Fruit fly (Drosophila melanogaster) Kc167 (cell line): ENCODE data around the gene CG12182.

Experiments used
- Sin3A ChIP-seq: fragments of >200 bp; optimal IDR thresholded peaks from 2 replicates; lab custom pipeline; 2018; ENCODE audit warnings: missing external identifiers
- h ChIP-seq: fragments of >200 bp; optimal IDR thresholded peaks from 3 replicates; lab custom pipeline; 2018; ENCODE audit warnings: missing external identifiers
- insv ChIP-seq: fragments of >200 bp; optimal IDR thresholded peaks from 3 replicates; lab custom pipeline; 2018; ENCODE audit warnings: missing external identifiers
- psq ChIP-seq: fragments of >200 bp; optimal IDR thresholded peaks from 2 replicates; lab custom pipeline; 2017; ENCODE audit warnings: missing external identifiers
- ttk ChIP-seq: sonication (Bioruptor generic); optimal IDR thresholded peaks from 2 replicates; lab custom pipeline; 2017; ENCODE audit warnings: missing external identifiers

- TF ChIP-seq ttk (lab: Kevin White, UChicago) (no peak), psq (no peak), h (lab: Kevin White, UChicago) (no peak), Sin3A (lab: Kevin White, UChicago) (no peak), insv (no peak)
These were observed 14.6 kb downstream of the CG12182 start for dm6 chr3L:2584827-2585226.
